Fruit fly (Drosophila melanogaster) whole organism, embryonic: ENCODE measurements around the gene CNMa.

Experiments used
- Atf-2 ChIP-seq: fragments of 200-800 bp; sonication (Bioruptor generic); optimal IDR thresholded peaks from 2 replicates; lab custom pipeline; 2016; ENCODE audit warnings: missing biosample characterization, missing genetic modification characterization
- Atf3 ChIP-seq: fragments of 200-800 bp; sonication (Bioruptor generic); optimal IDR thresholded peaks from 3 replicates; lab custom pipeline; 2016; ENCODE audit warnings: missing biosample characterization, missing genetic modification characterization
- BEAF-32 ChIP-seq: fragments of 200-800 bp; sonication (Bioruptor generic); optimal IDR thresholded peaks from 3 replicates; lab custom pipeline; 2017; ENCODE audit warnings: missing biosample characterization, missing genetic modification characterization, mild to moderate bottlenecking, moderate library complexity, missing genetic modification reagents
- CG10654 ChIP-seq: fragments of 200-800 bp; sonication (Bioruptor generic); optimal IDR thresholded peaks from 2 replicates; lab custom pipeline; 2016; ENCODE audit warnings: missing biosample characterization, missing genetic modification characterization
- CG11085 ChIP-seq: fragments of 200-800 bp; sonication (Bioruptor generic); IDR thresholded peaks from 2 replicates; pipeline ENCODE4 v1.3.6; 2022; ENCODE audit warnings: missing biosample characterization, missing genetic modification characterization
- CG11695 ChIP-seq: fragments of 200-800 bp; sonication (Bioruptor generic); IDR thresholded peaks from 3 replicates; pipeline ENCODE4 v1.3.6; 2022; ENCODE audit warnings: missing biosample characterization, missing genetic modification characterization
- CG11723 ChIP-seq: fragments of 200-800 bp; sonication (Bioruptor generic); optimal IDR thresholded peaks from 2 replicates; lab custom pipeline; 2017; ENCODE audit warnings: missing biosample characterization, mild to moderate bottlenecking, missing genetic modification characterization
- CG15479 ChIP-seq: fragments of 200-800 bp; sonication (Bioruptor generic); optimal IDR thresholded peaks from 3 replicates; lab custom pipeline; 2019; ENCODE audit warnings: missing biosample characterization, mild to moderate bottlenecking, missing genetic modification characterization, moderate library complexity
- CG17802 ChIP-seq: fragments of 200-800 bp; sonication (Bioruptor generic); optimal IDR thresholded peaks from 2 replicates; lab custom pipeline; 2018; ENCODE audit warnings: missing biosample characterization, mild to moderate bottlenecking, missing genetic modification characterization, moderate library complexity
- CG17912 ChIP-seq: fragments of 200-800 bp; sonication (Bioruptor generic); optimal IDR thresholded peaks from 2 replicates; lab custom pipeline; 2018; ENCODE audit warnings: missing biosample characterization, mild to moderate bottlenecking, missing genetic modification characterization
- CG2889 ChIP-seq: fragments of 200-800 bp; sonication (Bioruptor generic); IDR thresholded peaks from 3 replicates; pipeline ENCODE4 v1.3.6; 2022; ENCODE audit warnings: missing biosample characterization, missing genetic modification characterization
- CG3163 ChIP-seq: fragments of 200-800 bp; sonication (Bioruptor generic); optimal IDR thresholded peaks from 3 replicates; lab custom pipeline; 2016; ENCODE audit warnings: missing biosample characterization, missing genetic modification characterization
- CG4282 ChIP-seq: fragments of 200-800 bp; sonication (Bioruptor generic); optimal IDR thresholded peaks from 2 replicates; lab custom pipeline; 2016; ENCODE audit warnings: missing biosample characterization, missing genetic modification characterization
- CG4730 ChIP-seq: fragments of 200-800 bp; sonication (Bioruptor generic); IDR thresholded peaks from 2 replicates; pipeline ENCODE4 v1.3.6; 2022; ENCODE audit warnings: missing biosample characterization, missing genetic modification characterization
- CG4854 ChIP-seq: fragments of 200-800 bp; sonication (Bioruptor generic); optimal IDR thresholded peaks from 2 replicates; lab custom pipeline; 2016; ENCODE audit warnings: missing biosample characterization, missing genetic modification characterization, inconsistent platforms
- CG5245 ChIP-seq: fragments of 200-800 bp; sonication (Bioruptor generic); optimal IDR thresholded peaks from 3 replicates; lab custom pipeline; 2016; ENCODE audit warnings: missing biosample characterization, missing genetic modification characterization
- CG6689 ChIP-seq: fragments of 200-800 bp; sonication (Bioruptor generic); IDR thresholded peaks from 2 replicates; pipeline ENCODE4 v1.3.6; 2022; ENCODE audit warnings: missing biosample characterization, missing genetic modification characterization
- CG7357 ChIP-seq: fragments of 200-800 bp; sonication (Bioruptor generic); IDR thresholded peaks from 3 replicates; pipeline ENCODE4 v1.3.6; 2022; ENCODE audit warnings: missing biosample characterization, missing genetic modification characterization
- CG7928 ChIP-seq: fragments of 200-800 bp; sonication (Bioruptor generic); optimal IDR thresholded peaks from 2 replicates; lab custom pipeline; 2017; ENCODE audit warnings: missing biosample characterization, mild to moderate bottlenecking, missing genetic modification characterization
- CG9797 ChIP-seq: fragments of 200-800 bp; sonication (Bioruptor generic); optimal IDR thresholded peaks from 3 replicates; lab custom pipeline; 2018; ENCODE audit warnings: missing biosample characterization, mild to moderate bottlenecking, missing genetic modification characterization
- D19A ChIP-seq: fragments of 200-800 bp; optimal IDR thresholded peaks from 3 replicates; lab custom pipeline; 2019; ENCODE audit warnings: missing biosample characterization, mild to moderate bottlenecking, missing genetic modification characterization, moderate library complexity
- D19B ChIP-seq: fragments of 200-800 bp; sonication (Bioruptor generic); optimal IDR thresholded peaks from 2 replicates; lab custom pipeline; 2017; ENCODE audit warnings: missing biosample characterization, mild to moderate bottlenecking, missing genetic modification characterization
- Deaf1 ChIP-seq: fragments of 200-800 bp; optimal IDR thresholded peaks from 3 replicates; lab custom pipeline; 2019; ENCODE audit warnings: missing biosample characterization, mild to moderate bottlenecking, missing genetic modification characterization, moderate library complexity
- Dek ChIP-seq: fragments of 200-800 bp; sonication (Bioruptor generic); optimal IDR thresholded peaks from 3 replicates; lab custom pipeline; 2019; ENCODE audit warnings: missing biosample characterization, mild to moderate bottlenecking, missing genetic modification characterization, moderate library complexity
- Eip74EF ChIP-seq, 2 experiments: fragments of 200-800 bp in 1 of 2; fragments of >200 bp in 1 of 2; sonication (Bioruptor generic) in 1 of 2; optimal IDR thresholded peaks; 2 replicates each; lab custom pipeline; 2017 to 2019; ENCODE audit warnings: missing biosample characterization in 2 of 2, missing genetic modification characterization in 2 of 2, mild to moderate bottlenecking in 1 of 2, moderate library complexity in 1 of 2
- Hand ChIP-seq: fragments of 200-800 bp; sonication (Bioruptor generic); optimal IDR thresholded peaks from 2 replicates; lab custom pipeline; 2017; ENCODE audit warnings: mild to moderate bottlenecking, missing biosample characterization, missing genetic modification reagents, missing genetic modification characterization
- Hey ChIP-seq: fragments of 200-800 bp; sonication (Bioruptor generic); optimal IDR thresholded peaks from 3 replicates; lab custom pipeline; 2018; ENCODE audit warnings: missing biosample characterization, mild to moderate bottlenecking, missing genetic modification characterization
- Hr51 ChIP-seq, 2 experiments: fragments of 200-800 bp; sonication (Bioruptor generic); optimal IDR thresholded peaks; 2 replicates in 1 of 2; 3 replicates in 1 of 2; lab custom pipeline; 2016 to 2018; ENCODE audit warnings: missing biosample characterization in 2 of 2, missing genetic modification characterization in 2 of 2, mild to moderate bottlenecking in 1 of 2, moderate library complexity in 1 of 2
- MBD-R2 ChIP-seq: fragments of 200-800 bp; sonication (Bioruptor generic); IDR thresholded peaks from 2 replicates; pipeline ENCODE4 v1.3.6; 2022; ENCODE audit warnings: missing biosample characterization, missing genetic modification characterization
- Mad ChIP-seq: fragments of 200-800 bp; sonication (Bioruptor generic); optimal IDR thresholded peaks from 2 replicates; lab custom pipeline; 2016; ENCODE audit warnings: missing biosample characterization, missing genetic modification characterization
- Neu2 ChIP-seq: fragments of 200-800 bp; sonication (Bioruptor generic); optimal IDR thresholded peaks from 3 replicates; lab custom pipeline; 2016; ENCODE audit warnings: missing biosample characterization, missing genetic modification characterization, borderline replicate concordance
- Ravus ChIP-seq: fragments of 200-800 bp; sonication (Bioruptor generic); IDR thresholded peaks from 2 replicates; pipeline ENCODE4 v1.3.6; 2022; ENCODE audit warnings: missing biosample characterization, missing genetic modification characterization
- Sox100B ChIP-seq: fragments of 200-800 bp; sonication (Bioruptor generic); optimal IDR thresholded peaks from 3 replicates; lab custom pipeline; 2018; ENCODE audit warnings: missing biosample characterization, mild to moderate bottlenecking, missing genetic modification characterization
- Spps ChIP-seq: fragments of 200-800 bp; sonication (Bioruptor generic); optimal IDR thresholded peaks from 2 replicates; lab custom pipeline; 2018; ENCODE audit warnings: missing biosample characterization, mild to moderate bottlenecking, missing genetic modification characterization
- Taf1 ChIP-seq: fragments of 200-800 bp; sonication (Bioruptor generic); IDR thresholded peaks from 2 replicates; pipeline ENCODE4 v1.3.6; 2022; ENCODE audit warnings: missing biosample characterization, missing genetic modification characterization
- aop ChIP-seq: fragments of 200-800 bp; sonication (Bioruptor generic); IDR thresholded peaks from 2 replicates; pipeline ENCODE4 v1.3.6; 2022; ENCODE audit warnings: missing biosample characterization, missing genetic modification characterization
- croc ChIP-seq: fragments of 200-800 bp; sonication (Bioruptor generic); conservative IDR thresholded peaks from 3 replicates; pipeline ENCODE4 v1.3.6; 2022; ENCODE audit warnings: missing biosample characterization, missing genetic modification characterization
- grau ChIP-seq: fragments of 200-800 bp; optimal IDR thresholded peaks from 3 replicates; lab custom pipeline; 2019; ENCODE audit warnings: missing biosample characterization, mild to moderate bottlenecking, missing genetic modification characterization, moderate library complexity
- grn ChIP-seq: fragments of 200-800 bp; sonication (Bioruptor generic); optimal IDR thresholded peaks from 3 replicates; lab custom pipeline; 2017; ENCODE audit warnings: missing biosample characterization, missing genetic modification characterization
- her ChIP-seq: fragments of 200-800 bp; sonication (Bioruptor generic); optimal IDR thresholded peaks from 2 replicates; lab custom pipeline; 2016; ENCODE audit warnings: missing biosample characterization, missing genetic modification characterization
- lbe ChIP-seq: fragments of 200-800 bp; sonication (Bioruptor generic); optimal IDR thresholded peaks from 2 replicates; lab custom pipeline; 2016; ENCODE audit warnings: missing biosample characterization, mild to moderate bottlenecking, missing genetic modification characterization
- maf-S ChIP-seq: fragments of 200-800 bp; sonication (Bioruptor generic); optimal IDR thresholded peaks from 2 replicates; lab custom pipeline; 2016; ENCODE audit warnings: missing biosample characterization, missing genetic modification characterization
- nerfin-1 ChIP-seq: fragments of 200-800 bp; sonication (Bioruptor generic); optimal IDR thresholded peaks from 3 replicates; lab custom pipeline; 2019; ENCODE audit warnings: missing biosample characterization, mild to moderate bottlenecking, missing genetic modification characterization, moderate library complexity
- run ChIP-seq: fragments of 200-800 bp; sonication (Bioruptor generic); optimal IDR thresholded peaks from 3 replicates; lab custom pipeline; 2018; ENCODE audit warnings: missing biosample characterization, mild to moderate bottlenecking, missing genetic modification characterization
- sens-2 ChIP-seq: fragments of 200-800 bp; sonication (Bioruptor generic); IDR thresholded peaks from 2 replicates; pipeline ENCODE4 v1.3.6; 2022; ENCODE audit warnings: missing biosample characterization, missing genetic modification characterization
- ssp ChIP-seq: fragments of 200-800 bp; sonication (Bioruptor generic); IDR thresholded peaks from 2 replicates; pipeline ENCODE4 v1.3.6; 2022; ENCODE audit warnings: missing biosample characterization, missing genetic modification characterization
- tgo ChIP-seq: fragments of 200-800 bp; sonication (Bioruptor generic); IDR thresholded peaks from 3 replicates; pipeline ENCODE4 v1.3.6; 2022; ENCODE audit warnings: missing biosample characterization, missing genetic modification characterization
- tup ChIP-seq: fragments of 200-800 bp; sonication (Bioruptor generic); optimal IDR thresholded peaks from 2 replicates; lab custom pipeline; 2016; ENCODE audit warnings: missing biosample characterization, mild to moderate bottlenecking, missing genetic modification characterization, moderate library complexity
- z ChIP-seq: fragments of 200-800 bp; sonication (Bioruptor generic); IDR thresholded peaks from 3 replicates; pipeline ENCODE4 v1.3.6; 2022; ENCODE audit warnings: missing biosample characterization, missing genetic modification characterization
- zfh2 ChIP-seq: fragments of 200-800 bp; sonication (Bioruptor generic); optimal IDR thresholded peaks from 2 replicates; lab custom pipeline; 2016; ENCODE audit warnings: missing biosample characterization, missing genetic modification characterization

Gene CNMa

dm6 chr3L:1861794-1862447, 6.5 kb upstream of the CNMa start, which contains the start of gene Rap1 (continued):
- TF ChIP-seq her (GFP tag; lab: Kevin White, UChicago) (peak; percentile 53), CG10654 (peak; percentile 46), MBD-R2 (GFP tag; lab: Robert Waterston, UW) (peak; percentile 78), CG4854 (peak; percentile 7), CG17802 (tag; lab: Kevin White, UChicago) (no peak), sens-2 (GFP tag; lab: Robert Waterston, UW) (no peak; the same call in 1 of the 2 replicates), grn (no peak), CG4282 (GFP tag; lab: Kevin White, UChicago) (no peak), Mad (GFP tag; lab: Kevin White, UChicago) (peak; percentile 2), CG11723 (GFP tag; lab: Kevin White, UChicago) (peak; percentile 32), Neu2 (peak; percentile 20), nerfin-1 (tag; lab: Kevin White, UChicago) (peak; percentile 62), CG15479 (GFP tag; lab: Kevin White, UChicago) (no peak), CG7928 (GFP tag; lab: Kevin White, UChicago) (peak; percentile 91), CG11085 (GFP tag; lab: Robert Waterston, UW) (peak; percentile 68), zfh2 (GFP tag; lab: Kevin White, UChicago) (peak; percentile 35), CG2889 (GFP tag; lab: Robert Waterston, UW) (peak; percentile 64; the same call in 2 of the 3 replicates), Hey (tag; lab: Kevin White, UChicago) (no peak), Spps (tag; lab: Kevin White, UChicago) (no peak), Hand (peak; percentile 20), CG11695 (GFP tag; lab: Robert Waterston, UW) (peak; percentile 42; the same call in 2 of the 3 replicates), Ravus (GFP tag; lab: Robert Waterston, UW) (peak; percentile 33), Sox100B (GFP tag; lab: Kevin White, UChicago) (no peak), Deaf1 (tag; lab: Kevin White, UChicago) (peak; percentile 12), Hr51 (GFP tag; optimal IDR thresholded peaks at IDR 0.05; lab: Kevin White, UChicago) (peak in 1 of 2 experiments; percentile 39), CG9797 (peak; percentile 18), ssp (GFP tag; lab: Robert Waterston, UW) (peak; percentile 73), tup (GFP tag; lab: Kevin White, UChicago) (no peak), BEAF-32 (peak; percentile 91), aop (GFP tag; lab: Robert Waterston, UW) (peak; percentile 9; the same call in 1 of the 2 replicates), tgo (peak; percentile 76), Atf-2 (GFP tag; lab: Kevin White, UChicago) (peak; percentile 39), run (no peak), D19B (peak; percentile 36), CG6689 (peak; percentile 57), CG5245 (GFP tag; lab: Kevin White, UChicago) (peak; percentile 21), lbe (GFP tag; lab: Kevin White, UChicago) (peak; percentile 5), CG3163 (peak; percentile 31), CG4730 (GFP tag; lab: Robert Waterston, UW) (peak; percentile 69), Atf3 (peak; percentile 39), z (no peak), CG7357 (GFP tag; lab: Robert Waterston, UW) (peak; percentile 15; the same call in 1 of the 3 replicates), CG17912 (GFP tag; lab: Kevin White, UChicago) (no peak), Taf1 (GFP tag; lab: Robert Waterston, UW) (peak; percentile 25; the same call in 1 of the 2 replicates), D19A (tag; lab: Kevin White, UChicago) (peak; percentile 36), croc (GFP tag; lab: Robert Waterston, UW) (peak; percentile 51; the same call in 2 of the 3 replicates), maf-S (GFP tag; lab: Kevin White, UChicago) (no peak), grau (peak; percentile 37), Eip74EF (GFP tag; optimal IDR thresholded peaks at IDR 0.05; lab: Kevin White, UChicago) (no peak), Dek (tag; lab: Kevin White, UChicago) (peak; percentile 45)
